Worm (Caenorhabditis elegans) whole organism, L3 larva: Measurements from ENCODE around the gene Y16B4A.2.

Source experiments
- R02D3.7 ChIP-seq: fragments of 150-350 bp; optimal IDR thresholded peaks from 2 replicates; lab custom pipeline; 2014; ENCODE audit warnings: missing biosample characterization, missing genetic modification characterization
- ZK546.5 ChIP-seq: sonication (generic microtip); optimal IDR thresholded peaks from 2 replicates; lab custom pipeline; 2017; ENCODE audit warnings: missing biosample characterization, missing genetic modification characterization
- aly-2 ChIP-seq: fragments of 150-350 bp; optimal IDR thresholded peaks from 2 replicates; lab custom pipeline; 2014; ENCODE audit warnings: missing biosample characterization, missing genetic modification characterization
- ama-1 ChIP-seq: fragments of 150-350 bp; optimal IDR thresholded peaks from 2 replicates; lab custom pipeline; 2018
- ceh-16 ChIP-seq: sonication (generic microtip); optimal IDR thresholded peaks from 2 replicates; lab custom pipeline; 2017; ENCODE audit warnings: missing biosample characterization, missing genetic modification characterization
- ceh-28 ChIP-seq: fragments of 150-350 bp; optimal IDR thresholded peaks from 2 replicates; lab custom pipeline; 2014; ENCODE audit warnings: missing biosample characterization, missing genetic modification reagents, missing genetic modification characterization
- ceh-82 ChIP-seq: fragments of 150-350 bp; optimal IDR thresholded peaks from 2 replicates; lab custom pipeline; 2014; ENCODE audit warnings: missing biosample characterization, missing genetic modification characterization
- ceh-9 ChIP-seq: sonication (generic microtip); optimal IDR thresholded peaks from 2 replicates; lab custom pipeline; 2018; ENCODE audit warnings: missing biosample characterization, missing genetic modification characterization
- daf-12 ChIP-seq: fragments of 150-350 bp; optimal IDR thresholded peaks from 2 replicates; lab custom pipeline; 2014; ENCODE audit warnings: missing biosample characterization, missing genetic modification reagents, missing genetic modification characterization
- egl-27 ChIP-seq: sonication (generic microtip); optimal IDR thresholded peaks from 4 replicates; lab custom pipeline; 2017; ENCODE audit warnings: missing biosample characterization, missing genetic modification reagents, missing genetic modification characterization
- egl-5 ChIP-seq: fragments of 150-350 bp; optimal IDR thresholded peaks from 2 replicates; lab custom pipeline; 2017; ENCODE audit warnings: missing biosample characterization, missing genetic modification reagents, missing genetic modification characterization, inconsistent platforms
- elt-1 ChIP-seq: fragments of 150-350 bp; optimal IDR thresholded peaks from 2 replicates; lab custom pipeline; 2014; ENCODE audit warnings: missing biosample characterization, missing genetic modification characterization
- elt-2 ChIP-seq: sonication (generic microtip); optimal IDR thresholded peaks from 2 replicates; lab custom pipeline; 2016; ENCODE audit warnings: missing genetic modification reagents, mild to moderate bottlenecking, missing genetic modification characterization, missing compliant biosample characterization
- elt-3 ChIP-seq, 3 experiments: fragments of 150-350 bp in 1 of 3; sonication (generic microtip) in 2 of 3; optimal IDR thresholded peaks; 2 replicates in 2 of 3; 4 replicates in 1 of 3; lab custom pipeline; 2014 to 2017; ENCODE audit warnings: missing biosample characterization in 3 of 3, missing genetic modification characterization in 3 of 3
- eor-1 ChIP-seq, 2 experiments: fragments of 150-350 bp; optimal IDR thresholded peaks; 2 replicates each; lab custom pipeline; 2014 to 2018; ENCODE audit warnings: missing biosample characterization in 2 of 2, missing genetic modification characterization in 2 of 2
- fkh-10 ChIP-seq: sonication (generic microtip); optimal IDR thresholded peaks from 2 replicates; lab custom pipeline; 2017; ENCODE audit warnings: missing biosample characterization, missing genetic modification reagents, missing genetic modification characterization
- fkh-2 ChIP-seq: fragments of 150-350 bp; optimal IDR thresholded peaks from 2 replicates; lab custom pipeline; 2014; ENCODE audit warnings: missing biosample characterization, missing genetic modification reagents, missing genetic modification characterization
- fos-1 ChIP-seq: fragments of 150-350 bp; optimal IDR thresholded peaks from 2 replicates; lab custom pipeline; 2014; ENCODE audit warnings: missing biosample characterization, missing genetic modification characterization
- hmg-11 ChIP-seq: sonication (generic microtip); optimal IDR thresholded peaks from 2 replicates; lab custom pipeline; 2016; ENCODE audit warnings: missing genetic modification characterization, missing compliant biosample characterization
- jun-1 ChIP-seq: fragments of 150-350 bp; optimal IDR thresholded peaks from 2 replicates; lab custom pipeline; 2014; ENCODE audit warnings: missing biosample characterization, missing genetic modification reagents, missing genetic modification characterization
- lin-15B ChIP-seq: fragments of 150-350 bp; optimal IDR thresholded peaks from 2 replicates; lab custom pipeline; 2014; ENCODE audit warnings: missing biosample characterization, missing genetic modification characterization
- lin-39 ChIP-seq: fragments of 150-350 bp; optimal IDR thresholded peaks from 2 replicates; lab custom pipeline; 2018; ENCODE audit warnings: missing biosample characterization, missing genetic modification reagents, missing genetic modification characterization
- lsy-12 ChIP-seq: sonication (generic microtip); optimal IDR thresholded peaks from 2 replicates; lab custom pipeline; 2016; ENCODE audit warnings: mild to moderate bottlenecking, missing genetic modification characterization, missing compliant biosample characterization
- mdl-1 ChIP-seq: fragments of 150-350 bp; optimal IDR thresholded peaks from 2 replicates; lab custom pipeline; 2014; ENCODE audit warnings: missing biosample characterization, missing genetic modification characterization
- mml-1 ChIP-seq: fragments of 150-350 bp; sonication (generic microtip); optimal IDR thresholded peaks from 3 replicates; lab custom pipeline; 2014; ENCODE audit warnings: missing biosample characterization, missing genetic modification characterization
- nfya-1 ChIP-seq: sonication (generic microtip); optimal IDR thresholded peaks from 2 replicates; lab custom pipeline; 2017; ENCODE audit warnings: missing genetic modification characterization, mild to moderate bottlenecking, missing compliant biosample characterization, antibody characterized with exemption, moderate library complexity; ENCODE audit not compliant: insufficient read depth
- nhr-11 ChIP-seq: fragments of 150-350 bp; optimal IDR thresholded peaks from 2 replicates; lab custom pipeline; 2014; ENCODE audit warnings: missing biosample characterization, missing genetic modification characterization
- nhr-12 ChIP-seq: fragments of 150-350 bp; optimal IDR thresholded peaks from 2 replicates; lab custom pipeline; 2014; ENCODE audit warnings: missing biosample characterization, missing genetic modification characterization
- nhr-23 ChIP-seq: fragments of 150-350 bp; optimal IDR thresholded peaks from 2 replicates; lab custom pipeline; 2014; ENCODE audit warnings: missing biosample characterization, missing genetic modification reagents, missing genetic modification characterization
- nhr-237 ChIP-seq: fragments of 150-350 bp; optimal IDR thresholded peaks from 2 replicates; lab custom pipeline; 2014; ENCODE audit warnings: missing biosample characterization, missing genetic modification characterization
- nhr-25 ChIP-seq: sonication (generic microtip); optimal IDR thresholded peaks from 2 replicates; lab custom pipeline; 2017; ENCODE audit warnings: missing biosample characterization, missing genetic modification characterization
- nhr-28 ChIP-seq: fragments of 150-350 bp; optimal IDR thresholded peaks from 2 replicates; lab custom pipeline; 2014; ENCODE audit warnings: missing biosample characterization, missing genetic modification characterization
- nhr-43 ChIP-seq: sonication (generic microtip); optimal IDR thresholded peaks from 2 replicates; lab custom pipeline; 2016; ENCODE audit warnings: mild to moderate bottlenecking, missing genetic modification characterization, missing compliant biosample characterization; ENCODE audit not compliant: poor library complexity, severe bottlenecking
- nhr-67 ChIP-seq: fragments of 150-350 bp; optimal IDR thresholded peaks from 2 replicates; lab custom pipeline; 2014; ENCODE audit warnings: missing biosample characterization, missing genetic modification characterization
- nhr-76 ChIP-seq: fragments of 150-350 bp; sonication (generic microtip); optimal IDR thresholded peaks from 5 replicates; lab custom pipeline; 2014; ENCODE audit warnings: missing biosample characterization, missing genetic modification characterization
- nhr-77 ChIP-seq: fragments of 150-350 bp; optimal IDR thresholded peaks from 2 replicates; lab custom pipeline; 2014; ENCODE audit warnings: missing biosample characterization, missing genetic modification characterization
- pha-4 ChIP-seq: fragments of 150-350 bp; optimal IDR thresholded peaks from 2 replicates; lab custom pipeline; 2014; ENCODE audit warnings: missing biosample characterization, missing genetic modification reagents, missing genetic modification characterization
- pqm-1 ChIP-seq: fragments of 150-350 bp; optimal IDR thresholded peaks from 2 replicates; lab custom pipeline; 2017; ENCODE audit warnings: missing biosample characterization, missing genetic modification characterization, inconsistent platforms
- sea-2 ChIP-seq: fragments of 150-350 bp; sonication (generic microtip); optimal IDR thresholded peaks from 4 replicates; lab custom pipeline; 2014; ENCODE audit warnings: missing biosample characterization, missing genetic modification reagents, missing genetic modification characterization
- skn-1 ChIP-seq: fragments of 150-350 bp; optimal IDR thresholded peaks from 2 replicates; lab custom pipeline; 2014; ENCODE audit warnings: missing biosample characterization, missing genetic modification characterization
- snpc-4 ChIP-seq: fragments of 150-350 bp; optimal IDR thresholded peaks from 2 replicates; lab custom pipeline; 2014; ENCODE audit warnings: missing biosample characterization, missing genetic modification characterization
- tbx-2 ChIP-seq: sonication (generic microtip); optimal IDR thresholded peaks from 2 replicates; lab custom pipeline; 2016; ENCODE audit warnings: mild to moderate bottlenecking, missing genetic modification characterization, missing compliant biosample characterization
- unc-39 ChIP-seq: sonication (generic microtip); optimal IDR thresholded peaks from 4 replicates; lab custom pipeline; 2017; ENCODE audit warnings: missing biosample characterization, missing genetic modification characterization
- unc-62 ChIP-seq: fragments of 150-350 bp; sonication (generic microtip); optimal IDR thresholded peaks from 4 replicates; lab custom pipeline; 2014; ENCODE audit warnings: missing biosample characterization, missing genetic modification reagents, missing genetic modification characterization
- zag-1 ChIP-seq: fragments of 150-350 bp; optimal IDR thresholded peaks from 2 replicates; lab custom pipeline; 2014; ENCODE audit warnings: missing biosample characterization, missing genetic modification characterization
- ztf-11 ChIP-seq: fragments of 150-350 bp; optimal IDR thresholded peaks from 2 replicates; lab custom pipeline; 2014; ENCODE audit warnings: missing biosample characterization, missing genetic modification characterization
- ztf-4 ChIP-seq: fragments of 150-350 bp; optimal IDR thresholded peaks from 2 replicates; lab custom pipeline; 2014; ENCODE audit warnings: missing biosample characterization, missing genetic modification characterization

Gene Y16B4A.2

DNA sequence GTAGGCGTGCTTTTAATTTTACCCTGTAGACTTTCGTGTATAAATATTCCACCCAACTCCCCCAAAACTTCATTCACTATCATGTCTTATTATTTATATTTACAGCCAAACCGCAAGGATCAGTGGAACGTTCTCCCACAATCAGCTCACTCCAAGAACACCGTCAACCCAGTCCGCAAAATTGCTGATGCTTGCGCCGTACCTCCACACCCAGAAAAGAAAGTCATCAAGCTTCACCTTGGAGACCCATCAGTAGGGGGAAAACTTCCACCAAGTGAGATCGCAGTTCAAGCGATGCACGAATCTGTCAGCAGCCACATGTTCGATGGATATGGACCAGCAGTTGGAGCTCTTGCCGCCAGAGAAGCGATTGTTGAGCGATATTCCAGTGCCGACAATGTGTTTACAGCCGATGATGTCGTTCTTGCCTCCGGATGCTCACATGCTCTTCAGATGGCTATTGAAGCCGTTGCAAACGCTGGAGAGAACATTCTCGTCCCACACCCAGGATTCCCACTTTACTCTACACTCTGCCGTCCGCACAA, 19.6 kb upstream of the Y16B4A.2 start:
- peak; percentile 64 for TF ChIP-seq ama-1 (lab: Kevin White, UChicago)
- TF ChIP-seq nfya-1 (tag; lab: Kevin White, UChicago): peak; percentile 13
- TF ChIP-seq nhr-43 (tag; lab: Kevin White, UChicago): peak; percentile 52
- TF ChIP-seq ceh-28 (tag; lab: Kevin White, UChicago): no peak

DNA sequence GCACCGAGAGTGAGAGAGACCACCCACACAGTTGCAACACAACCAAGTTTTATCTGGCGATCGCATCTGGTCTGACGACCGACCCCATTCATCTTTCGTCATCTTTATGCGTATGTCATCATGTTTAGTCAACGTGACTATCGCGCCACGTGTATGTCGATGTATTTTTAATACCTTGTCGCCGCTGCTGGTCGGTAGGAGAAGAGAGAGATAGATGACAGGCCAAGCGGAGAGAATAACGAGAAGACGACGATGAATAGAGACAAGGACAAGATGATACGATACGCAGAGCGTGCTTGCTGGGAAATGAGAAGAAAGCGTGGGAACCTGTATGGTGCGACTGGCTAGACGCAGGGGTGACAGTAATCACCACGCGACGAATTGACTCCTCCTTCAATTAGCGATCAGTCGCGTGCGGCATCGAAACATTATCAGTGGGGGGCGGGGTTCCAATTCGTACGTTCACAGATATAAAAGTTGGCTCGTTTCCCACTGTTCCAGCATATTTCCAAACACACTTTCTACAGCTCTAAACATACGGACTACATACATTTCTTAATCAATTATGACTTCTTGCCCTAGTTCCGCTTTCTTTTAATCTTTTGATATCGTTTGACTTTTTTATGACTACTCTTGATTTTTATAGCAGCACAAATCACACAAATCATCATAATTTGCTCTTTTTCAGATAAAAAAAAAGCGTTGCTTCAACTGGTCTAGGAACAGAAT, 18.8 kb upstream of the Y16B4A.2 start, which contains the start of gene tatn-1:
TSS of gene tatn-1 (plus strand) at position 689 of the 729 bp plus-strand sequence.
- TF ChIP-seq mdl-1 (peak; percentile 93), pha-4 (no peak), ceh-9 (no peak), elt-1 (peak; percentile 97), lin-39 (tag; lab: Kevin White, UChicago) (no peak), nhr-237 (no peak), zag-1 (tag; lab: Kevin White, UChicago) (no peak), tbx-2 (tag; lab: Kevin White, UChicago) (peak; percentile 82), hmg-11 (tag; lab: Kevin White, UChicago) (no peak), nhr-43 (tag; lab: Kevin White, UChicago) (peak; percentile 97), unc-62 (GFP tag; lab: Kevin White, UChicago) (peak; percentile 43), egl-27 (no peak), ZK546.5 (tag; lab: Kevin White, UChicago) (no peak), mml-1 (tag; lab: Kevin White, UChicago) (no peak), lin-15B (tag; lab: Kevin White, UChicago) (no peak), snpc-4 (tag; lab: Kevin White, UChicago) (no peak), unc-39 (tag; lab: Kevin White, UChicago) (no peak), eor-1 (tag; optimal IDR thresholded peaks at IDR 0.05; lab: Kevin White, UChicago) (no peak), ceh-16 (no peak), elt-3 (tag; optimal IDR thresholded peaks at IDR 0.05; lab: Kevin White, UChicago) (peak in 1 of 3 experiments; percentile 66), nhr-23 (tag; lab: Kevin White, UChicago) (peak; percentile 98), ceh-28 (tag; lab: Kevin White, UChicago) (peak; percentile 21), nfya-1 (tag; lab: Kevin White, UChicago) (peak; percentile 16), daf-12 (tag; lab: Kevin White, UChicago) (no peak), sea-2 (no peak), pqm-1 (tag; lab: Kevin White, UChicago) (peak; percentile 69), skn-1 (tag; lab: Kevin White, UChicago) (peak; percentile 53), nhr-28 (tag; lab: Kevin White, UChicago) (no peak), fkh-10 (GFP tag; lab: Kevin White, UChicago) (no peak), ztf-4 (tag; lab: Kevin White, UChicago) (no peak), nhr-12 (tag; lab: Kevin White, UChicago) (no peak), elt-2 (peak; percentile 98), jun-1 (tag; lab: Kevin White, UChicago) (peak; percentile 83), ceh-82 (no peak), fkh-2 (tag; lab: Kevin White, UChicago) (no peak), ztf-11 (no peak), fos-1 (tag; lab: Kevin White, UChicago) (no peak), egl-5 (tag; lab: Kevin White, UChicago) (peak; percentile 16), nhr-25 (tag; lab: Kevin White, UChicago) (peak; percentile 98), aly-2 (tag; lab: Kevin White, UChicago) (no peak), ama-1 (lab: Kevin White, UChicago) (no peak), lsy-12 (no peak), nhr-77 (tag; lab: Kevin White, UChicago) (peak; percentile 9), nhr-67 (tag; lab: Kevin White, UChicago) (no peak), nhr-76 (no peak), nhr-11 (tag; lab: Kevin White, UChicago) (no peak), R02D3.7 (tag; lab: Kevin White, UChicago) (no peak)
